Worm (Caenorhabditis elegans) whole organism, L2 larva: ENCODE results near the gene chtb-3.
"Not testable (repeated sequence)": the region's sequence is repeated elsewhere in the genome, so short reads cannot be mapped to it uniquely, and the experiment has no call there.

Source experiments
- R02D3.7 ChIP-seq: fragments of 150-350 bp; optimal IDR thresholded peaks from 2 replicates; lab custom pipeline; 2014; ENCODE audit warnings: missing biosample characterization, missing genetic modification characterization
- ceh-82 ChIP-seq: fragments of 150-350 bp; optimal IDR thresholded peaks from 2 replicates; lab custom pipeline; 2014; ENCODE audit warnings: missing biosample characterization, missing genetic modification characterization
- nhr-11 ChIP-seq: fragments of 150-350 bp; optimal IDR thresholded peaks from 2 replicates; lab custom pipeline; 2014; ENCODE audit warnings: missing biosample characterization, missing genetic modification characterization
- nhr-25 ChIP-seq: fragments of 150-350 bp; sonication (generic microtip); optimal IDR thresholded peaks from 3 replicates; lab custom pipeline; 2014; ENCODE audit warnings: missing biosample characterization, missing genetic modification characterization
- unc-39 ChIP-seq: fragments of 150-350 bp; optimal IDR thresholded peaks from 2 replicates; lab custom pipeline; 2014; ENCODE audit warnings: missing biosample characterization, missing genetic modification characterization

DNA sequence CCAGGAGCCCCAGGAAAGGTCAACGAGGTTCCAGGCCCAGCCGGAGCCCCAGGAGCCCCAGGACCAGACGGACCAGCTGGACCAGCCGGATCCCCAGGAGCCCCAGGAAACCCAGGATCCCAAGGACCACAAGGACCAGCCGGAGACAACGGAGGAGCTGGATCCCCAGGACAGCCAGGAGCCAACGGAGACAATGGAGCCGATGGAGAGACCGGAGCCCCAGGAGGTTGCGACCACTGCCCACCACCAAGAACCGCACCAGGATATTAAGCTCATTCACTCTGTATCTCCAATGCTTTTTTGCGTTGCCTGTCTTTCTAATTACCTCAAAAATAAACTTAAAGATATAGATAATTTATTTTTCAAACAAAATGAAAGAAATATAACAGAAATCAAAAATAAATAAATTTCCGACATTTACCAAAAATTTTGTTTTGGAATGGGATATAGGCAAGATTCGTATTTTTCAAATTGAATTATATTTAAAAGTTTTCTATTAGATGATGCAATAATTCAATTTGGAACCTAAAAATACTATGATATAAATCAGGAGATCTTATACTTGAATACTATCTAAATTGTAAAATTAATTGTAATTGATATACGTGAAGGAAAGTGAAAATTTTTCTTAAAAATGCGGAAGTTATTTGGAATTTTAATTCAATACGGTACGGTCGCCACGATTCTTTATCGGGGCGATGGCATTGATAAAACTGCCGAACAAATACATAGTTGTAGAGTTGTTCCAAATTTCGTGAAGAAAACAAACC is 4.9 kb upstream of the chtb-3 start:
- not testable (repeated sequence) for TF ChIP-seq unc-39 (tag; lab: Kevin White, UChicago); ceh-82 (tag; lab: Kevin White, UChicago); nhr-11 (tag; lab: Kevin White, UChicago); R02D3.7
- TF ChIP-seq nhr-25 = peak; percentile 64
